Fruit fly (Drosophila melanogaster): ENCODE results near the gene Idgf2.

The Idgf2 gene

dm6 chr2L:16492617-16493203 is 45.6 kb downstream of the Idgf2 start (continued):
- TF ChIP-seq usp (GFP tag; optimal IDR thresholded peaks at IDR 0.05) (no peak), cg (GFP tag; optimal IDR thresholded peaks at IDR 0.05) (peak; percentile 45), kay (GFP tag; optimal IDR thresholded peaks at IDR 0.05) (peak; percentile 38), CG32532 (GFP tag; IDR thresholded peaks at IDR 0.05) (peak; percentile 76), tin (GFP tag; optimal IDR thresholded peaks at IDR 0.05) (peak; percentile 75), CG15696 (tag; optimal IDR thresholded peaks at IDR 0.05) (peak; percentile 82), hth (optimal IDR thresholded peaks at IDR 0.05) (no peak), ato (GFP tag; IDR thresholded peaks at IDR 0.05; ENCODE audit: partially characterized antibody) (no peak), Dip2 (GFP tag; IDR thresholded peaks at IDR 0.05) (no peak), Myb (GFP tag; optimal IDR thresholded peaks at IDR 0.05) (peak; percentile 48), Elba2 (GFP tag; optimal IDR thresholded peaks at IDR 0.05) (no peak), Aef1 (GFP tag; IDR thresholded peaks at IDR 0.05) (peak; percentile 66), CG14441 (GFP tag; IDR thresholded peaks at IDR 0.05) (peak; percentile 73), CG4854 (GFP tag; optimal IDR thresholded peaks at IDR 0.05) (peak; percentile 25), Hey (tag; optimal IDR thresholded peaks at IDR 0.05) (peak; percentile 11), unpg (GFP tag; optimal IDR thresholded peaks at IDR 0.05) (peak; percentile 90), CG5180 (GFP tag; optimal IDR thresholded peaks at IDR 0.05) (peak; percentile 48), CG18011 (GFP tag; optimal IDR thresholded peaks at IDR 0.05) (no peak), CG17359 (tag; optimal IDR thresholded peaks at IDR 0.05) (peak; percentile 79), ssp (GFP tag; IDR thresholded peaks at IDR 0.05) (peak; percentile 62), Side (GFP tag; optimal IDR thresholded peaks at IDR 0.05) (peak; percentile 63), CG8924 (tag; optimal IDR thresholded peaks at IDR 0.05) (peak; percentile 87), CG3163 (GFP tag; optimal IDR thresholded peaks at IDR 0.05) (no peak), knrl (GFP tag; IDR thresholded peaks at IDR 0.05; ENCODE audit: partially characterized antibody) (no peak), salm (tag; optimal IDR thresholded peaks at IDR 0.05) (peak; percentile 70), wor (GFP tag; IDR thresholded peaks at IDR 0.05) (no peak), rib (GFP tag; IDR thresholded peaks at IDR 0.05) (0 out of 2 replicates have a peak, but pooled peaks have one; percentile 39), ham (GFP tag; IDR thresholded peaks at IDR 0.05) (no peak), Sry-β (GFP tag; optimal IDR thresholded peaks at IDR 0.05) (no peak), CG8290 (GFP tag; optimal IDR thresholded peaks at IDR 0.05) (peak; percentile 52), CG8290 (tag; optimal IDR thresholded peaks at IDR 0.05) (peak in 1 of 2 experiments; percentile 85), lab (GFP tag; optimal IDR thresholded peaks at IDR 0.05) (peak; percentile 82), CG1603 (tag; optimal IDR thresholded peaks at IDR 0.05) (peak; percentile 87), Dbx (GFP tag; IDR thresholded peaks at IDR 0.05) (peak; percentile 48; the same call in 1 of the 3 replicates), CG6765 (GFP tag; optimal IDR thresholded peaks at IDR 0.05) (peak; percentile 53), YL-1 (GFP tag; optimal IDR thresholded peaks at IDR 0.05) (peak; percentile 49), CG6854 (GFP tag; optimal IDR thresholded peaks at IDR 0.05) (peak; percentile 57), stwl (tag; optimal IDR thresholded peaks at IDR 0.05) (no peak), CG7357 (GFP tag; IDR thresholded peaks at IDR 0.05) (peak; percentile 53; the same call in 1 of the 3 replicates), CG15269 (tag; optimal IDR thresholded peaks at IDR 0.05) (peak; percentile 87), fu2 (GFP tag; optimal IDR thresholded peaks at IDR 0.05) (peak; percentile 15), Dek (tag; optimal IDR thresholded peaks at IDR 0.05) (peak; percentile 70), CG10654 (GFP tag; optimal IDR thresholded peaks at IDR 0.05) (peak; percentile 28), gce (GFP tag; IDR thresholded peaks at IDR 0.05) (no peak), CG7987 (GFP tag; optimal IDR thresholded peaks at IDR 0.05) (no peak), otp (GFP tag; IDR thresholded peaks at IDR 0.05) (peak; percentile 65; the same call in 2 of the 3 replicates), CG12659 (GFP tag; optimal IDR thresholded peaks at IDR 0.05) (peak; percentile 64), CG5953 (GFP tag; IDR thresholded peaks at IDR 0.05) (0 out of 2 replicates have a peak, but pooled peaks have one; percentile 7), disco-r (GFP tag; optimal IDR thresholded peaks at IDR 0.05) (no peak), vnd (GFP tag; IDR thresholded peaks at IDR 0.05; ENCODE audit: partially characterized antibody) (no peak)

Data from whole organism, embryonic.